Worm (Caenorhabditis elegans) whole organism, L1 larva: Measurements from ENCODE around the gene srz-23.

Source experiments
- aha-1 ChIP-seq: fragments of 150-350 bp; optimal IDR thresholded peaks from 2 replicates; lab custom pipeline; 2014; ENCODE audit warnings: missing biosample characterization, missing genetic modification characterization
- aly-2 ChIP-seq: fragments of 150-350 bp; optimal IDR thresholded peaks from 2 replicates; lab custom pipeline; 2014; ENCODE audit warnings: missing biosample characterization, missing genetic modification characterization
- blmp-1 ChIP-seq: fragments of 150-350 bp; optimal IDR thresholded peaks from 2 replicates; lab custom pipeline; 2014; ENCODE audit warnings: missing biosample characterization, missing genetic modification characterization
- ceh-82 ChIP-seq, 3 experiments: fragments of 150-350 bp in 1 of 3; sonication (generic microtip) in 2 of 3; optimal IDR thresholded peaks; 2 replicates each; lab custom pipeline; 2014 to 2017; ENCODE audit warnings: missing biosample characterization in 3 of 3, missing genetic modification characterization in 3 of 3
- lin-15B ChIP-seq: fragments of 150-350 bp; sonication (generic microtip); optimal IDR thresholded peaks from 3 replicates; lab custom pipeline; 2014; ENCODE audit warnings: missing biosample characterization, missing genetic modification characterization
- lin-39 ChIP-seq: fragments of 150-350 bp; optimal IDR thresholded peaks from 2 replicates; lab custom pipeline; 2014; ENCODE audit warnings: missing biosample characterization, missing genetic modification reagents, missing genetic modification characterization
- mep-1 ChIP-seq: fragments of 150-350 bp; optimal IDR thresholded peaks from 2 replicates; lab custom pipeline; 2014; ENCODE audit warnings: missing biosample characterization, missing genetic modification characterization
- nhr-11 ChIP-seq: fragments of 150-350 bp; optimal IDR thresholded peaks from 2 replicates; lab custom pipeline; 2014; ENCODE audit warnings: missing biosample characterization, missing genetic modification characterization
- nhr-12 ChIP-seq: sonication (generic microtip); optimal IDR thresholded peaks from 2 replicates; lab custom pipeline; 2017; ENCODE audit warnings: missing biosample characterization, missing genetic modification characterization
- snpc-4 ChIP-seq: fragments of 150-350 bp; optimal IDR thresholded peaks from 2 replicates; lab custom pipeline; 2014; ENCODE audit warnings: missing biosample characterization, missing genetic modification characterization
- unc-62 ChIP-seq: fragments of 150-350 bp; optimal IDR thresholded peaks from 2 replicates; lab custom pipeline; 2014; ENCODE audit warnings: missing biosample characterization, missing genetic modification reagents, missing genetic modification characterization
- ztf-4 ChIP-seq: fragments of 150-350 bp; optimal IDR thresholded peaks from 2 replicates; lab custom pipeline; 2014; ENCODE audit warnings: missing biosample characterization, missing genetic modification characterization

- no peak for TF ChIP-seq unc-62
- no peak for TF ChIP-seq nhr-11
- no peak for TF ChIP-seq snpc-4 (tag; lab: Kevin White, UChicago)
- TF ChIP-seq blmp-1 (tag; lab: Kevin White, UChicago): no peak
- TF ChIP-seq aha-1 (tag; lab: Kevin White, UChicago): no peak
- TF ChIP-seq lin-39: no peak
- TF ChIP-seq mep-1 (tag; lab: Kevin White, UChicago): no peak
- no peak for TF ChIP-seq nhr-12 (tag; lab: Kevin White, UChicago)
- no peak for TF ChIP-seq lin-15B (tag; lab: Kevin White, UChicago)
- TF ChIP-seq aly-2 (tag; lab: Kevin White, UChicago): no peak
- no peak for TF ChIP-seq ztf-4 (tag; lab: Kevin White, UChicago)
- no peak for TF ChIP-seq ceh-82 (tag; optimal IDR thresholded peaks at IDR 0.05; lab: Kevin White, UChicago)
Measured at ce11 chrIV:3422516-3422915, 30.9 kb upstream of the srz-23 start, which contains the start of gene C04C3.6.
